Fruit fly (Drosophila melanogaster): ENCODE measurements around the gene Larp4B.

dm6 chr3L:3177872-3178271 lies 46.8 kb upstream of the Larp4B start:
- TF ChIP-seq D1 (tag; optimal IDR thresholded peaks at IDR 0.05) = no peak
- TF ChIP-seq CG13204 (GFP tag; optimal IDR thresholded peaks at IDR 0.05) = no peak
- TF ChIP-seq CG8301 (tag; optimal IDR thresholded peaks at IDR 0.05) = no peak
- no peak for TF ChIP-seq Snoo (tag; optimal IDR thresholded peaks at IDR 0.05)
- no peak for TF ChIP-seq CG34367 (tag; optimal IDR thresholded peaks at IDR 0.05)
- TF ChIP-seq CG9948 (tag; optimal IDR thresholded peaks at IDR 0.05) = no peak
